ENCODE assay signal across 2 worm cellular contexts in genomic region chrII:13291406-13292124, ce11.
A peak's percentile ranks its signal among the peaks of the same experiment; 100 is the strongest.
TF ChIP-seq lines count a peak whose summit lies in the region.

No protein-coding gene starts in this region.

TF ChIP-seq in whole organism, L1 larva, 84 proteins besides CTCF, POLR2A, EP300 and RAD21 (continued from another document):
- TF ChIP-seq aha-1 (tag; optimal IDR thresholded peaks at IDR 0.05; lab: Kevin White, UChicago) (peak; percentile 55), snu-23 (GFP tag; optimal IDR thresholded peaks at IDR 0.05; lab: Kevin White, UChicago) (peak; percentile 90), tlp-1 (tag; optimal IDR thresholded peaks at IDR 0.05; lab: Kevin White, UChicago) (no peak), C16A3.4 (tag; optimal IDR thresholded peaks at IDR 0.05; lab: Kevin White, UChicago) (peak; percentile 44), unc-130 (tag; optimal IDR thresholded peaks at IDR 0.05; lab: Kevin White, UChicago) (peak; percentile 91), fkh-4 (tag; optimal IDR thresholded peaks at IDR 0.05; lab: Kevin White, UChicago; ENCODE audit: borderline replicate concordance) (no peak), unc-86 (tag; optimal IDR thresholded peaks at IDR 0.05; lab: Kevin White, UChicago) (no peak), nhr-237 (tag; optimal IDR thresholded peaks at IDR 0.05; lab: Kevin White, UChicago) (peak; percentile 59), lin-15B (tag; optimal IDR thresholded peaks at IDR 0.05; lab: Kevin White, UChicago) (no peak), pag-3 (tag; optimal IDR thresholded peaks at IDR 0.05; lab: Kevin White, UChicago; ENCODE audit: borderline replicate concordance, insufficient read depth) (no peak), irx-1 (tag; optimal IDR thresholded peaks at IDR 0.05; lab: Kevin White, UChicago) (peak; percentile 45), lin-13 (GFP tag; optimal IDR thresholded peaks at IDR 0.05; lab: Kevin White, UChicago) (no peak), ets-5 (GFP tag; IDR thresholded peaks at IDR 0.05; lab: Robert Waterston, UW) (no peak), nhr-11 (tag; optimal IDR thresholded peaks at IDR 0.05; lab: Kevin White, UChicago) (no peak), fos-1 (tag; optimal IDR thresholded peaks at IDR 0.05; lab: Kevin White, UChicago) (no peak), snpc-4 (tag; optimal IDR thresholded peaks at IDR 0.05; lab: Kevin White, UChicago) (peak; percentile 3), egl-27 (tag; optimal IDR thresholded peaks at IDR 0.05; lab: Kevin White, UChicago) (peak in 1 of 2 experiments; percentile 48), nhr-84 (tag; optimal IDR thresholded peaks at IDR 0.05; lab: Kevin White, UChicago) (no peak), unc-62 (GFP tag; optimal IDR thresholded peaks at IDR 0.05; lab: Kevin White, UChicago) (no peak), ceh-82 (tag; optimal IDR thresholded peaks at IDR 0.05; lab: Kevin White, UChicago) (peak in 1 of 3 experiments; percentile 34), jun-1 (tag; optimal IDR thresholded peaks at IDR 0.05; lab: Kevin White, UChicago) (peak; percentile 56), sup-37 (GFP tag; optimal IDR thresholded peaks at IDR 0.05; lab: Kevin White, UChicago) (peak; percentile 43), vab-15 (tag; optimal IDR thresholded peaks at IDR 0.05; lab: Kevin White, UChicago) (no peak), elt-3 (tag; optimal IDR thresholded peaks at IDR 0.05; lab: Kevin White, UChicago) (peak in 5 of 6 experiments; percentile 40 to 80 (median 67)), ceh-90 (tag; optimal IDR thresholded peaks at IDR 0.05; lab: Kevin White, UChicago) (no peak), lir-3 (tag; optimal IDR thresholded peaks at IDR 0.05; lab: Kevin White, UChicago; ENCODE audit: poor library complexity) (peak; percentile 69), mef-2 (tag; optimal IDR thresholded peaks at IDR 0.05; lab: Kevin White, UChicago) (no peak), hpl-2 (GFP tag; optimal IDR thresholded peaks at IDR 0.05; lab: Kevin White, UChicago) (peak; percentile 57), skn-1 (tag; optimal IDR thresholded peaks at IDR 0.05; lab: Kevin White, UChicago) (peak; percentile 34), pax-3 (tag; optimal IDR thresholded peaks at IDR 0.05; lab: Kevin White, UChicago) (no peak), unc-30 (tag; optimal IDR thresholded peaks at IDR 0.05; lab: Kevin White, UChicago) (no peak), F16B12.6 (tag; optimal IDR thresholded peaks at IDR 0.05; lab: Kevin White, UChicago) (no peak), rnt-1 (tag; optimal IDR thresholded peaks at IDR 0.05; lab: Kevin White, UChicago) (peak; percentile 70), efl-1 (optimal IDR thresholded peaks at IDR 0.05; lab: Kevin White, UChicago) (peak; percentile 7 to 40), efl-1 (GFP tag; optimal IDR thresholded peaks at IDR 0.05 in 1 of 2; lab: Kevin White, UChicago) (peak in 1 of 2 experiments; percentile 94), tbx-2 (tag; optimal IDR thresholded peaks at IDR 0.05; lab: Kevin White, UChicago) (peak; percentile 78), hlh-4 (tag; optimal IDR thresholded peaks at IDR 0.05; lab: Kevin White, UChicago) (no peak), blmp-1 (tag; optimal IDR thresholded peaks at IDR 0.05; lab: Kevin White, UChicago) (peak; percentile 68), nhr-76 (tag; optimal IDR thresholded peaks at IDR 0.05; lab: Kevin White, UChicago) (no peak), swsn-7 (tag; optimal IDR thresholded peaks at IDR 0.05; lab: Kevin White, UChicago) (peak; percentile 79), lin-39 (tag; optimal IDR thresholded peaks at IDR 0.05; lab: Kevin White, UChicago) (no peak), nhr-90 (tag; optimal IDR thresholded peaks at IDR 0.05; lab: Kevin White, UChicago; ENCODE audit: poor library complexity) (peak; percentile 94), ztf-4 (tag; optimal IDR thresholded peaks at IDR 0.05; lab: Kevin White, UChicago) (peak; percentile 65), dpl-1 (GFP tag; optimal IDR thresholded peaks at IDR 0.05; lab: Kevin White, UChicago) (peak; percentile 15 to 41 (median 18)), alr-1 (tag; optimal IDR thresholded peaks at IDR 0.05; lab: Kevin White, UChicago; ENCODE audit: borderline replicate concordance) (no peak), ceh-88 (GFP tag; IDR thresholded peaks at IDR 0.05; lab: Robert Waterston, UW) (peak; percentile 70), ceh-63 (GFP tag; optimal IDR thresholded peaks at IDR 0.05; lab: Kevin White, UChicago) (no peak), zip-4 (GFP tag; optimal IDR thresholded peaks at IDR 0.05; lab: Kevin White, UChicago) (no peak), zag-1 (tag; optimal IDR thresholded peaks at IDR 0.05; lab: Kevin White, UChicago) (no peak), mdl-1 (tag; optimal IDR thresholded peaks at IDR 0.05; lab: Kevin White, UChicago) (peak in 1 of 2 experiments; percentile 81), ama-1 (optimal IDR thresholded peaks at IDR 0.05; lab: Kevin White, UChicago) (peak; percentile 95), nhr-20 (tag; optimal IDR thresholded peaks at IDR 0.05; lab: Kevin White, UChicago) (peak; percentile 94), lsy-2 (tag; optimal IDR thresholded peaks at IDR 0.05; lab: Kevin White, UChicago) (peak; percentile 42 to 73), nhr-77 (tag; optimal IDR thresholded peaks at IDR 0.05; lab: Kevin White, UChicago) (peak; percentile 75), Y116A8C.19 (tag; optimal IDR thresholded peaks at IDR 0.05; lab: Kevin White, UChicago; ENCODE audit: borderline replicate concordance) (no peak), hlh-17 (GFP tag; optimal IDR thresholded peaks at IDR 0.05; lab: Kevin White, UChicago; ENCODE audit: borderline replicate concordance) (no peak), pqm-1 (tag; optimal IDR thresholded peaks at IDR 0.05; lab: Kevin White, UChicago) (no peak), nhr-28 (tag; optimal IDR thresholded peaks at IDR 0.05; lab: Kevin White, UChicago) (no peak), xbp-1 (tag; optimal IDR thresholded peaks at IDR 0.05; lab: Kevin White, UChicago) (peak; percentile 62), ztf-11 (tag; optimal IDR thresholded peaks at IDR 0.05; lab: Kevin White, UChicago) (peak in 1 of 2 experiments; percentile 56), ceh-8 (GFP tag; optimal IDR thresholded peaks at IDR 0.05; lab: Kevin White, UChicago) (no peak), aly-2 (tag; optimal IDR thresholded peaks at IDR 0.05; lab: Kevin White, UChicago) (no peak), isw-1 (GFP tag; IDR thresholded peaks at IDR 0.05; lab: Robert Waterston, UW) (no peak), mep-1 (tag; optimal IDR thresholded peaks at IDR 0.05; lab: Kevin White, UChicago) (peak; percentile 64), nhr-71 (tag; optimal IDR thresholded peaks at IDR 0.05; lab: Kevin White, UChicago) (peak; percentile 93), unc-98 (GFP tag; IDR thresholded peaks at IDR 0.05; lab: Robert Waterston, UW) (no peak)

TF ChIP-seq in whole organism, L3 larva, 47 proteins besides CTCF, POLR2A, EP300 and RAD21 (continued from another document):
- peak; percentile 9 for TF ChIP-seq lsy-12 (tag; optimal IDR thresholded peaks at IDR 0.05; lab: Kevin White, UChicago)
- no peak for TF ChIP-seq nhr-237 (tag; optimal IDR thresholded peaks at IDR 0.05; lab: Kevin White, UChicago)
- TF ChIP-seq mdl-1 (tag; optimal IDR thresholded peaks at IDR 0.05; lab: Kevin White, UChicago): peak; percentile 70
- TF ChIP-seq lin-39 (tag; optimal IDR thresholded peaks at IDR 0.05; lab: Kevin White, UChicago): peak; percentile 8
- TF ChIP-seq ceh-28 (tag; optimal IDR thresholded peaks at IDR 0.05; lab: Kevin White, UChicago): peak; percentile 46
- TF ChIP-seq nhr-43 (tag; optimal IDR thresholded peaks at IDR 0.05; lab: Kevin White, UChicago; ENCODE audit: poor library complexity, severe bottlenecking): peak; percentile 82
- peak; percentile 19 for TF ChIP-seq nhr-11 (tag; optimal IDR thresholded peaks at IDR 0.05; lab: Kevin White, UChicago)
- peak; percentile 92 for TF ChIP-seq nhr-23 (tag; optimal IDR thresholded peaks at IDR 0.05; lab: Kevin White, UChicago)
- TF ChIP-seq elt-2 (tag; optimal IDR thresholded peaks at IDR 0.05; lab: Kevin White, UChicago): no peak
